Fruit fly (Drosophila melanogaster) whole organism, wandering third instar larva: Measurements from ENCODE around the gene CG44142.

Experiments
- CG9705 ChIP-seq: fragments of 200-800 bp; sonication (Bioruptor generic); optimal IDR thresholded peaks from 2 replicates; lab custom pipeline; 2018; ENCODE audit warnings: missing biosample characterization, mild to moderate bottlenecking, missing genetic modification characterization
- Jra ChIP-seq: sonication (Bioruptor generic); optimal IDR thresholded peaks from 2 replicates; lab custom pipeline; 2016; ENCODE audit warnings: missing biosample characterization, missing genetic modification characterization
- ey ChIP-seq: fragments of 200-800 bp; sonication (Bioruptor generic); optimal IDR thresholded peaks from 2 replicates; lab custom pipeline; 2016; ENCODE audit warnings: missing biosample characterization, missing genetic modification characterization
- h ChIP-seq: fragments of 200-800 bp; sonication (Bioruptor generic); optimal IDR thresholded peaks from 3 replicates; lab custom pipeline; 2016; ENCODE audit warnings: missing biosample characterization, mild to moderate bottlenecking, missing genetic modification characterization
- jim ChIP-seq: fragments of 175-275, 200-325 bp; sonication (Bioruptor generic); optimal IDR thresholded peaks from 2 replicates; lab custom pipeline; 2016; ENCODE audit warnings: missing biosample characterization, mild to moderate bottlenecking, missing genetic modification characterization
- pan ChIP-seq: fragments of >200 bp; optimal IDR thresholded peaks from 2 replicates; lab custom pipeline; 2017

DNA sequence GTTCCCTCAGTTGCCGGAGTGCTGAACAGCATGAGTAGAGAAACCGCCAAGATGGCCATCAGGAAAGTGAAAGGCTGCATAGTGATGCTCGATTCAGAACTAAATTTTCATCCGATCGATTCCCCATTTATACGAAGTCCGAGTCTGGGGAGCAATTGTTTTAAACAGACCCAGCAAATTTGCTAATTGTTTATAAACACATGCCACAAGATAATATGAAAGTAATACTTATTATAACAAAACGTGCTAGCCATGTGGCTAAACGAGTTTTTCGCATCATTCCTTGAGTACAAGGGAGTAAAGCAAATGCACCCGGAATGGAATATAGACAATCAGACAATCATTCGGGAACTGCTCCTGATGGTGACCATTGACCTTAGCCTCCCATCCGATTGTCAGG, at the start of gene CG44142:
- TF ChIP-seq ey (GFP tag; lab: Kevin White, UChicago) (no peak), pan (lab: Kevin White, UChicago) (no peak), h (GFP tag; lab: Kevin White, UChicago) (no peak), jim (no peak), CG9705 (no peak), Jra (GFP tag; lab: Kevin White, UChicago) (no peak)
